Fruit fly (Drosophila melanogaster) whole organism, embryonic: ENCODE results near the gene DCTN6-p27.

Experiments used
- Adf1 ChIP-seq: fragments of 200-800 bp; sonication (Bioruptor generic); IDR thresholded peaks from 2 replicates; pipeline ENCODE4 v1.3.6; 2022; ENCODE audit warnings: missing biosample characterization, missing genetic modification characterization
- Bdp1 ChIP-seq: fragments of 200-800 bp; sonication (Bioruptor generic); optimal IDR thresholded peaks from 3 replicates; lab custom pipeline; 2016; ENCODE audit warnings: missing biosample characterization, missing genetic modification characterization
- BtbVII ChIP-seq: fragments of 200-800 bp; sonication (Bioruptor generic); optimal IDR thresholded peaks from 3 replicates; lab custom pipeline; 2017; ENCODE audit warnings: missing biosample characterization, mild to moderate bottlenecking, missing genetic modification characterization
- CG10209 ChIP-seq: fragments of 200-800 bp; sonication (Bioruptor generic); optimal IDR thresholded peaks from 3 replicates; lab custom pipeline; 2017; ENCODE audit warnings: missing biosample characterization, mild to moderate bottlenecking, missing genetic modification characterization, missing genetic modification reagents
- CG10431 ChIP-seq: fragments of 200-800 bp; sonication (Bioruptor generic); optimal IDR thresholded peaks from 3 replicates; lab custom pipeline; 2018; ENCODE audit warnings: missing biosample characterization, mild to moderate bottlenecking, missing genetic modification characterization
- CG12659 ChIP-seq: fragments of 200-800 bp; sonication (Bioruptor generic); optimal IDR thresholded peaks from 3 replicates; lab custom pipeline; 2017; ENCODE audit warnings: mild to moderate bottlenecking, missing biosample characterization, missing genetic modification reagents, missing genetic modification characterization
- CG13287 ChIP-seq: fragments of 200-800 bp; sonication (Bioruptor generic); IDR thresholded peaks from 2 replicates; pipeline ENCODE4 v1.3.6; 2022; ENCODE audit warnings: missing biosample characterization, missing genetic modification characterization; ENCODE audit not compliant: partially characterized antibody
- CG1602 ChIP-seq: fragments of 200-800 bp; sonication (Bioruptor generic); optimal IDR thresholded peaks from 3 replicates; lab custom pipeline; 2016; ENCODE audit warnings: missing biosample characterization, missing genetic modification characterization
- CG17912 ChIP-seq: fragments of 200-800 bp; sonication (Bioruptor generic); optimal IDR thresholded peaks from 2 replicates; lab custom pipeline; 2018; ENCODE audit warnings: missing biosample characterization, mild to moderate bottlenecking, missing genetic modification characterization
- CG18011 ChIP-seq: fragments of 200-800 bp; sonication (Bioruptor generic); optimal IDR thresholded peaks from 2 replicates; lab custom pipeline; 2017; ENCODE audit warnings: missing biosample characterization, missing genetic modification characterization, mild to moderate bottlenecking, moderate library complexity, missing genotype
- CG18262 ChIP-seq: fragments of 200-800 bp; optimal IDR thresholded peaks from 3 replicates; lab custom pipeline; 2019; ENCODE audit warnings: missing biosample characterization, mild to moderate bottlenecking, missing genetic modification characterization, moderate library complexity
- CG2199 ChIP-seq: fragments of 200-800 bp; sonication (Bioruptor generic); IDR thresholded peaks from 3 replicates; pipeline ENCODE4 v1.3.6; 2022; ENCODE audit warnings: missing biosample characterization, missing genetic modification characterization
- CG3163 ChIP-seq: fragments of 200-800 bp; sonication (Bioruptor generic); optimal IDR thresholded peaks from 3 replicates; lab custom pipeline; 2016; ENCODE audit warnings: missing biosample characterization, missing genetic modification characterization
- CG3726 ChIP-seq: fragments of 200-800 bp; sonication (Bioruptor generic); IDR thresholded peaks from 3 replicates; pipeline ENCODE4, ENCODE4 v1.3.6; 2022; ENCODE audit warnings: missing biosample characterization, missing genetic modification characterization
- CG4707 ChIP-seq: fragments of 200-800 bp; sonication (Bioruptor generic); optimal IDR thresholded peaks from 2 replicates; lab custom pipeline; 2018; ENCODE audit warnings: missing biosample characterization, mild to moderate bottlenecking, missing genetic modification characterization, moderate library complexity
- CG7372 ChIP-seq: fragments of 200-800 bp; sonication (Bioruptor generic); IDR thresholded peaks from 2 replicates; pipeline ENCODE4 v1.3.6; 2022; ENCODE audit warnings: missing biosample characterization, missing genetic modification characterization
- CG8924 ChIP-seq: fragments of 200-800 bp; optimal IDR thresholded peaks from 3 replicates; lab custom pipeline; 2019; ENCODE audit warnings: missing biosample characterization, mild to moderate bottlenecking, missing genetic modification characterization, moderate library complexity
- D19A ChIP-seq: fragments of 200-800 bp; optimal IDR thresholded peaks from 3 replicates; lab custom pipeline; 2019; ENCODE audit warnings: missing biosample characterization, mild to moderate bottlenecking, missing genetic modification characterization, moderate library complexity
- Dip3 ChIP-seq: fragments of 200-800 bp; sonication (Bioruptor generic); optimal IDR thresholded peaks from 3 replicates; lab custom pipeline; 2016; ENCODE audit warnings: missing biosample characterization, missing genetic modification characterization
- Dp ChIP-seq: fragments of 200-800 bp; sonication (Bioruptor generic); optimal IDR thresholded peaks from 2 replicates; lab custom pipeline; 2018; ENCODE audit warnings: missing biosample characterization, mild to moderate bottlenecking, missing genetic modification characterization, moderate library complexity
- Ets65A ChIP-seq: fragments of 200-800 bp; sonication (Bioruptor generic); peaks from one replicate; lab custom pipeline; 2016; ENCODE audit warnings: missing biosample characterization, missing genetic modification characterization
- Hr78 ChIP-seq, 2 experiments: fragments of 200-800 bp in 1 of 2; fragments of >200 bp in 1 of 2; sonication (Bioruptor generic) in 1 of 2; optimal IDR thresholded peaks; 2 replicates each; lab custom pipeline; 2017 to 2019; ENCODE audit warnings: missing biosample characterization in 2 of 2, missing genetic modification characterization in 2 of 2, mild to moderate bottlenecking in 1 of 2, moderate library complexity in 1 of 2
- NC2α ChIP-seq: fragments of 200-800 bp; sonication (Bioruptor generic); optimal IDR thresholded peaks from 2 replicates; lab custom pipeline; 2016; ENCODE audit warnings: missing biosample characterization, missing genetic modification characterization
- Nf-YC ChIP-seq: fragments of 200-800 bp; optimal IDR thresholded peaks from 3 replicates; lab custom pipeline; 2019; ENCODE audit warnings: missing biosample characterization, mild to moderate bottlenecking, missing genetic modification characterization, moderate library complexity
- Rfx ChIP-seq: fragments of 200-800 bp; sonication (Bioruptor generic); IDR thresholded peaks from 2 replicates; pipeline ENCODE4 v1.3.6; 2022; ENCODE audit warnings: missing biosample characterization, missing genetic modification characterization
- Sox100B ChIP-seq: fragments of 200-800 bp; sonication (Bioruptor generic); optimal IDR thresholded peaks from 3 replicates; lab custom pipeline; 2018; ENCODE audit warnings: missing biosample characterization, mild to moderate bottlenecking, missing genetic modification characterization
- Xrp1 ChIP-seq: fragments of 200-800 bp; sonication (Bioruptor generic); IDR thresholded peaks from 2 replicates; pipeline ENCODE4 v1.3.6; 2022; ENCODE audit warnings: missing biosample characterization, missing genetic modification characterization
- ac ChIP-seq: fragments of 200-800 bp; sonication (Bioruptor generic); optimal IDR thresholded peaks from 3 replicates; lab custom pipeline; 2017; ENCODE audit warnings: missing biosample characterization, mild to moderate bottlenecking, missing genetic modification characterization
- ash1 ChIP-seq: fragments of 200-800 bp; sonication (Bioruptor generic); optimal IDR thresholded peaks from 2 replicates; lab custom pipeline; 2018; ENCODE audit warnings: missing biosample characterization, mild to moderate bottlenecking, missing genetic modification characterization
- chinmo ChIP-seq: fragments of 200-800 bp; sonication (Bioruptor generic); IDR thresholded peaks from 4 replicates; pipeline ENCODE4 v1.3.6; 2022; ENCODE audit warnings: missing biosample characterization, missing genetic modification characterization; ENCODE audit not compliant: partially characterized antibody
- crol ChIP-seq: fragments of 200-800 bp; sonication (Bioruptor generic); IDR thresholded peaks from 2 replicates; pipeline ENCODE4 v1.3.6; 2022; ENCODE audit warnings: missing biosample characterization, missing genetic modification characterization
- cwo ChIP-seq: fragments of 200-800 bp; sonication (Bioruptor generic); optimal IDR thresholded peaks from 3 replicates; lab custom pipeline; 2017; ENCODE audit warnings: missing biosample characterization, missing genetic modification characterization, mild to moderate bottlenecking, moderate library complexity, missing genetic modification reagents
- da ChIP-seq: fragments of 200-800 bp; sonication (Bioruptor generic); optimal IDR thresholded peaks from 2 replicates; lab custom pipeline; 2016; ENCODE audit warnings: missing biosample characterization, missing genetic modification characterization
- dm ChIP-seq: fragments of 200-800 bp; sonication (Bioruptor generic); optimal IDR thresholded peaks from 3 replicates; lab custom pipeline; 2016; ENCODE audit warnings: missing biosample characterization, missing genetic modification characterization
- dmrt99B ChIP-seq: fragments of 200-800 bp; sonication (Bioruptor generic); optimal IDR thresholded peaks from 2 replicates; lab custom pipeline; 2018; ENCODE audit warnings: missing biosample characterization, mild to moderate bottlenecking, missing genetic modification characterization, moderate library complexity
- dpn ChIP-seq, 2 experiments: fragments of 200-800 bp; sonication (Bioruptor generic); optimal IDR thresholded peaks; 3 replicates each; lab custom pipeline; 2016; ENCODE audit warnings: missing biosample characterization in 2 of 2, missing genetic modification characterization in 2 of 2
- gcm ChIP-seq: fragments of 200-800 bp; sonication (Bioruptor generic); optimal IDR thresholded peaks from 2 replicates; lab custom pipeline; 2019; ENCODE audit warnings: missing biosample characterization, mild to moderate bottlenecking, missing genetic modification characterization, moderate library complexity
- insv ChIP-seq, 2 experiments: fragments of 200-800 bp; sonication (Bioruptor generic); optimal IDR thresholded peaks; 3 replicates each; lab custom pipeline; 2016 to 2018; ENCODE audit warnings: missing biosample characterization in 2 of 2, missing genetic modification characterization in 2 of 2
- jigr1 ChIP-seq: fragments of 200-800 bp; sonication (Bioruptor generic); IDR thresholded peaks from 3 replicates; pipeline ENCODE4 v1.3.6; 2022; ENCODE audit warnings: missing biosample characterization, missing genetic modification characterization
- kay ChIP-seq: fragments of 200-800 bp; sonication (Bioruptor generic); optimal IDR thresholded peaks from 2 replicates; lab custom pipeline; 2016; ENCODE audit warnings: missing biosample characterization, missing genetic modification characterization
- nerfin-1 ChIP-seq: fragments of 200-800 bp; sonication (Bioruptor generic); optimal IDR thresholded peaks from 3 replicates; lab custom pipeline; 2019; ENCODE audit warnings: missing biosample characterization, mild to moderate bottlenecking, missing genetic modification characterization, moderate library complexity
- pzg ChIP-seq: fragments of 200-800 bp; sonication (Bioruptor generic); optimal IDR thresholded peaks from 3 replicates; lab custom pipeline; 2018; ENCODE audit warnings: missing biosample characterization, mild to moderate bottlenecking, missing genetic modification characterization, moderate library complexity
- ro ChIP-seq: fragments of 200-800 bp; sonication (Bioruptor generic); IDR thresholded peaks from 2 replicates; pipeline ENCODE4 v1.3.6; 2022; ENCODE audit warnings: missing biosample characterization, missing genetic modification characterization
- so ChIP-seq: fragments of 200-800 bp; sonication (Bioruptor generic); IDR thresholded peaks from 3 replicates; pipeline ENCODE4 v1.3.6; 2022; ENCODE audit warnings: missing biosample characterization, missing genetic modification characterization
- sqz ChIP-seq: fragments of 200-800 bp; sonication (Bioruptor generic); optimal IDR thresholded peaks from 3 replicates; lab custom pipeline; 2018; ENCODE audit warnings: missing biosample characterization, mild to moderate bottlenecking, missing genetic modification characterization
- unc-4 ChIP-seq: fragments of 200-800 bp; sonication (Bioruptor generic); IDR thresholded peaks from 2 replicates; pipeline ENCODE4 v1.3.6; 2022; ENCODE audit warnings: missing biosample characterization, missing genetic modification characterization; ENCODE audit not compliant: partially characterized antibody
- vvl ChIP-seq: fragments of 200-800 bp; sonication (Bioruptor generic); IDR thresholded peaks from 2 replicates; pipeline ENCODE4 v1.3.6; 2022; ENCODE audit warnings: missing biosample characterization, missing genetic modification characterization
- wor ChIP-seq: fragments of 200-800 bp; sonication (Bioruptor generic); IDR thresholded peaks from 2 replicates; pipeline ENCODE4 v1.3.6; 2022; ENCODE audit warnings: missing biosample characterization, missing genetic modification characterization
- zen2 ChIP-seq: fragments of 200-800 bp; sonication (Bioruptor generic); IDR thresholded peaks from 3 replicates; pipeline ENCODE4 v1.3.6; 2022; ENCODE audit warnings: missing biosample characterization, missing genetic modification characterization; ENCODE audit not compliant: partially characterized antibody

Gene DCTN6-p27

DNA sequence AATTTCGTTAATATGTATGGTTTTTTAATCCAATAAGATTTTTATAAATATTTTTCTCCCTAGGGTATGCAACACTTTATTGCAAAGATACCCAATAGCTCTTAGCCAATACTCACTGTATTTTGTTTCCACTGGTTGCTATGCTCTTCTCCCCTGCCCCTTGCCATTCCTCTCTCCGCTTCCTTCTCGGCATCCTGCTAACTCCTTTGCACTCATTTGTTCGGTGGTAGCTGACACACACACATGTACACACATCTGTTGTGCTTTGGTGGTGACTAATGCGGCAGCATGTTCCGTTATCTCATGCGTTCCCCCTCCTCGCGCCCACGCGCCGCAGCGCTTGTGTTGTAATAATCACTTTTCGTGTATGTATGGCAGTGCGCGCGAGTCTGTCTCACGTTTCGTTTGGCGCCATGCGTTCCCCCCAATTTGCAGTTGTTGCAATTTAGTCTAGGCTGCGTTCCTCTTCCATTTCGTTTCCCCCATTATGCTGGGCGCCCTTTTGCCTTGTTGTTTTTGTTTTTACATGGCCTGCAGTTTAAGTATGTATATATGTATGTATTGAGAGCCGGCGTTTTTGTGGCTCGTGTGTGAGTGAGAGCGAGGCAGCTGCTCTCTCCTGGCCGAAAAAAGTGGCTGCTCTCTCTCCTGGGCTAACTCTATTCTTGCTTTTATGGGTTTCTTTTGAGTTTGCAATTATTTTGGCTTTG, 2.8 kb downstream of the DCTN6-p27 start, which contains the start of gene Polr1D (continued):
- TF ChIP-seq ro (GFP tag; lab: Robert Waterston, UW) (no peak), Adf1 (peak; percentile 54), CG4707 (GFP tag; lab: Kevin White, UChicago) (no peak), NC2α (GFP tag; lab: Kevin White, UChicago) (no peak), Dp (GFP tag; lab: Kevin White, UChicago) (no peak), CG10209 (GFP tag; lab: Kevin White, UChicago) (no peak), wor (GFP tag; lab: Robert Waterston, UW) (no peak), CG10431 (GFP tag; lab: Kevin White, UChicago) (peak; percentile 17), kay (GFP tag; lab: Kevin White, UChicago) (peak; percentile 85), CG2199 (peak; percentile 79; the same call in 1 of the 3 replicates), Hr78 (GFP tag; optimal IDR thresholded peaks at IDR 0.05; lab: Kevin White, UChicago) (peak in 1 of 2 experiments; percentile 73), chinmo (GFP tag; lab: Robert Waterston, UW) (peak; percentile 99), CG18262 (tag; lab: Kevin White, UChicago) (peak; percentile 19), CG8924 (peak; percentile 59), D19A (tag; lab: Kevin White, UChicago) (no peak), Rfx (GFP tag; lab: Robert Waterston, UW) (peak; percentile 74), dm (GFP tag; lab: Kevin White, UChicago) (peak; percentile 47), CG7372 (GFP tag; lab: Robert Waterston, UW) (no peak), cwo (GFP tag; lab: Kevin White, UChicago) (peak; percentile 10), unc-4 (GFP tag; lab: Robert Waterston, UW) (0 out of 2 replicates have a peak, but pooled peaks have one; percentile 26), CG3163 (GFP tag; lab: Kevin White, UChicago) (no peak), Bdp1 (GFP tag; lab: Kevin White, UChicago) (no peak), ac (GFP tag; lab: Kevin White, UChicago) (no peak), ash1 (GFP tag; lab: Kevin White, UChicago) (peak; percentile 66), Nf-YC (peak; percentile 3), CG3726 (GFP tag; lab: Robert Waterston, UW) (no peak), sqz (GFP tag; lab: Kevin White, UChicago) (peak; percentile 40), Ets65A (GFP tag; lab: Kevin White, UChicago) (no peak), CG13287 (GFP tag; lab: Robert Waterston, UW) (peak; percentile 43), da (GFP tag; lab: Kevin White, UChicago) (peak; percentile 10), Dip3 (GFP tag; lab: Kevin White, UChicago) (no peak), CG18011 (GFP tag; lab: Kevin White, UChicago) (no peak), vvl (GFP tag; lab: Robert Waterston, UW) (peak; percentile 57; the same call in 1 of the 2 replicates), jigr1 (GFP tag; lab: Robert Waterston, UW) (no peak), gcm (peak; percentile 30), CG1602 (GFP tag; lab: Kevin White, UChicago) (peak; percentile 7), dpn (GFP tag; optimal IDR thresholded peaks at IDR 0.05; lab: Kevin White, UChicago) (no peak), Xrp1 (GFP tag; lab: Robert Waterston, UW) (peak; percentile 55; the same call in 1 of the 2 replicates), pzg (GFP tag; lab: Kevin White, UChicago) (no peak), dmrt99B (tag; lab: Kevin White, UChicago) (peak; percentile 24), so (GFP tag; lab: Robert Waterston, UW) (peak; percentile 60; the same call in 1 of the 3 replicates), Sox100B (GFP tag; lab: Kevin White, UChicago) (no peak), nerfin-1 (tag; lab: Kevin White, UChicago) (peak; percentile 61), CG12659 (peak; percentile 35), insv (GFP tag; optimal IDR thresholded peaks at IDR 0.05; lab: Kevin White, UChicago) (peak; percentile 55 to 98), zen2 (GFP tag; lab: Robert Waterston, UW) (no peak), BtbVII (GFP tag; lab: Kevin White, UChicago) (no peak), CG17912 (no peak), crol (GFP tag; lab: Robert Waterston, UW) (peak; percentile 97)
